Worm (Caenorhabditis elegans) whole organism, young adult: Measurements from ENCODE around the gene cblc-1.

Experiments used
- B0019.2 ChIP-seq: fragments of 200-800 bp; sonication (Bioruptor generic); conservative IDR thresholded peaks from 2 replicates; pipeline ENCODE4 v1.3.6; 2022; ENCODE audit warnings: missing genetic modification reagents, missing genetic modification characterization, missing compliant biosample characterization
- let-607 ChIP-seq, 2 experiments: fragments of 200-800 bp in 1 of 2; sonication (Bioruptor generic) in 1 of 2; sonication (generic microtip) in 1 of 2; optimal IDR thresholded peaks; 2 replicates each; lab custom pipeline; 2016 to 2018; ENCODE audit warnings: mild to moderate bottlenecking in 2 of 2, missing compliant biosample characterization in 2 of 2, missing genetic modification characterization in 2 of 2, moderate library complexity in 2 of 2, missing genotype in 1 of 2
- snpc-4 ChIP-seq, 5 experiments: fragments of 150-350 bp in 1 of 5; sonication (generic microtip) in 4 of 5; optimal IDR thresholded peaks; 2 replicates each; lab custom pipeline; 2014 to 2018; ENCODE audit warnings: missing genetic modification characterization in 5 of 5, missing biosample characterization in 3 of 5, antibody characterized with exemption in 2 of 5, mild to moderate bottlenecking in 2 of 5, missing compliant biosample characterization in 2 of 5, missing genotype in 2 of 5, moderate library complexity in 2 of 5, missing genetic modification reagents in 1 of 5

ce11 chrII:4987257-4987656 is 46.3 kb upstream of the cblc-1 start:
- no peak for TF ChIP-seq B0019.2
- TF ChIP-seq snpc-4 (GFP tag; optimal IDR thresholded peaks at IDR 0.05; lab: Kevin White, UChicago), result no peak
- TF ChIP-seq snpc-4 (tag; optimal IDR thresholded peaks at IDR 0.05; lab: Kevin White, UChicago), result no peak
- no peak for TF ChIP-seq let-607 (tag; optimal IDR thresholded peaks at IDR 0.05; lab: Kevin White, UChicago)
